Fruit fly (Drosophila melanogaster): ENCODE measurements around the gene CG15023.

The CG15023 gene

DNA sequence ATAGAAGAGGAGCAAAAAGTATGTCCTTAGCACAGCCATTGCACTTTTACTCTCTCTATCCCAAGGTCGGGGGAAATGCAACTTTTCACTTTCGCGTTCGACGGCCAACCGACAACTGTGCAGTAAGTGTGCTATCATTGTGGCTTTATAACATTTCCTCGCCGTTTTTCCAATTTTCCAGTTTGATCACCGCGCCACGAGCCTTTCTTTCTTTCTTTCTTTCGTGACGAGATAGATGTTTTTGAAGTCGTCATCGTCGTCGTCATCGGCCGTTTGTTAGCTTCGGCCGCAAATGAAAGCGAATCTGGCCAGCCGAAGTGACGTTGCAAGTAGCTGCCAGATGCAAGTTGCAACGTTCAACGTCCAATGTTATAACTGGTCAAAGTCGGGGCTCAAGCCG, 39.1 kb upstream of the CG15023 start, which contains the start of gene CG13720:
TSS of gene CG13720 (minus strand) at position 101 of the 400 bp plus-strand sequence.
- TF ChIP-seq CG14655 (GFP tag; optimal IDR thresholded peaks at IDR 0.05): peak; percentile 25
- TF ChIP-seq CG9948 (tag; optimal IDR thresholded peaks at IDR 0.05): no peak

- TF ChIP-seq CG12605 (GFP tag; IDR thresholded peaks at IDR 0.05) (no peak), CG32121 (GFP tag; IDR thresholded peaks at IDR 0.05) (no peak), CG14655 (GFP tag; optimal IDR thresholded peaks at IDR 0.05) (no peak), EcR (GFP tag; optimal IDR thresholded peaks at IDR 0.05) (no peak), fd96Ca (GFP tag; IDR thresholded peaks at IDR 0.05) (no peak), Ets98B (GFP tag; IDR thresholded peaks at IDR 0.05) (no peak), CG8301 (tag; optimal IDR thresholded peaks at IDR 0.05) (no peak), gl (tag; optimal IDR thresholded peaks at IDR 0.05) (no peak), Snoo (tag; optimal IDR thresholded peaks at IDR 0.05) (no peak), CG8159 (tag; optimal IDR thresholded peaks at IDR 0.05) (no peak), D1 (tag; optimal IDR thresholded peaks at IDR 0.05) (no peak), CG17806 (tag; optimal IDR thresholded peaks at IDR 0.05) (no peak), Pif1A (GFP tag; optimal IDR thresholded peaks at IDR 0.05) (no peak)
Measured at dm6 chr3L:4497677-4498076, 36.4 kb upstream of the CG15023 start, which contains the start of gene CG13721. TSS of gene CG13721 (minus strand) at chr3L:4497777.

DNA sequence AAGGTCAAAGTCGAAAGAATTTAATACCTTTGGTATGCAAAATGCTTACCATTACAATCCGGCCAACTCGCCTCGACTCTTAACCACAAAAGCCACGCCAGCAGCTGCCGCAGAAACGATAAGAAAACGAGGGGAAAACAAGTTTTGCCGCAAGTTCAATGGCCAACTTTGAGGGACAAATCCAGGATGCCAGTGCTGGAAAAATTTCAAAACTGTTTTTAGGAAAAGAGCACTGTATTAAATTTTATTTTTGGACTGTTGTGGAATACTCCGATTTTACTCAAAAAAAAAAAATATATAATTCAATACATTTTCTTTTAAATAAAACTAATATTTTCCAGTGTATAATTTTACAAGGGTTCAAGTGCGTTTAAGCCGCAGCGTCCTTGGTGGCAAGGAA, 33.3 kb upstream of the CG15023 start:
- TF ChIP-seq Pif1A (GFP tag; optimal IDR thresholded peaks at IDR 0.05) (peak; percentile 82), CG15710 (tag; optimal IDR thresholded peaks at IDR 0.05) (peak; percentile 93), EcR (GFP tag; optimal IDR thresholded peaks at IDR 0.05) (peak; percentile 100), fd96Ca (GFP tag; IDR thresholded peaks at IDR 0.05) (no peak), gl (tag; optimal IDR thresholded peaks at IDR 0.05) (peak; percentile 45), CG9948 (tag; optimal IDR thresholded peaks at IDR 0.05) (peak; percentile 87), CG12605 (GFP tag; IDR thresholded peaks at IDR 0.05) (peak; percentile 31; the same call in 1 of the 2 replicates), CG34367 (tag; optimal IDR thresholded peaks at IDR 0.05) (peak; percentile 86), CG8301 (tag; optimal IDR thresholded peaks at IDR 0.05) (peak; percentile 0), CG8159 (tag; optimal IDR thresholded peaks at IDR 0.05) (peak; percentile 88), CG10348 (GFP tag; IDR thresholded peaks at IDR 0.05) (no peak), CG32121 (GFP tag; IDR thresholded peaks at IDR 0.05) (no peak), CG14655 (GFP tag; optimal IDR thresholded peaks at IDR 0.05) (peak; percentile 45), CG13204 (GFP tag; optimal IDR thresholded peaks at IDR 0.05) (peak; percentile 72), Pif1B (GFP tag; optimal IDR thresholded peaks at IDR 0.05) (peak; percentile 88), CG4496 (GFP tag; IDR thresholded peaks at IDR 0.05) (peak; percentile 51; the same call in 1 of the 3 replicates), CG17806 (tag; optimal IDR thresholded peaks at IDR 0.05) (peak; percentile 87), rn (GFP tag; IDR thresholded peaks at IDR 0.05) (no peak), Ets98B (GFP tag; IDR thresholded peaks at IDR 0.05) (no peak), Snoo (tag; optimal IDR thresholded peaks at IDR 0.05) (peak; percentile 73), D1 (tag; optimal IDR thresholded peaks at IDR 0.05) (peak; percentile 86)

dm6 chr3L:4493609-4494008, 32.3 kb upstream of the CG15023 start:
- TF ChIP-seq fd96Ca (GFP tag; IDR thresholded peaks at IDR 0.05) (no peak), CG13204 (GFP tag; optimal IDR thresholded peaks at IDR 0.05) (peak; percentile 44), EcR (GFP tag; optimal IDR thresholded peaks at IDR 0.05) (peak; percentile 88)

- TF ChIP-seq CG4496 (GFP tag; IDR thresholded peaks at IDR 0.05) (peak; percentile 20; the same call in 1 of the 3 replicates), Pif1A (GFP tag; optimal IDR thresholded peaks at IDR 0.05) (no peak), CG9948 (tag; optimal IDR thresholded peaks at IDR 0.05) (no peak), EcR (GFP tag; optimal IDR thresholded peaks at IDR 0.05) (peak; percentile 51), Ets98B (GFP tag; IDR thresholded peaks at IDR 0.05) (no peak), Pif1B (GFP tag; optimal IDR thresholded peaks at IDR 0.05) (no peak), CG15710 (tag; optimal IDR thresholded peaks at IDR 0.05) (no peak), CG8301 (tag; optimal IDR thresholded peaks at IDR 0.05) (no peak), CG10348 (GFP tag; IDR thresholded peaks at IDR 0.05) (no peak), CG34367 (tag; optimal IDR thresholded peaks at IDR 0.05) (no peak), rn (GFP tag; IDR thresholded peaks at IDR 0.05) (no peak), CG8159 (tag; optimal IDR thresholded peaks at IDR 0.05) (no peak), CG17806 (tag; optimal IDR thresholded peaks at IDR 0.05) (no peak), CG14655 (GFP tag; optimal IDR thresholded peaks at IDR 0.05) (no peak), CG13204 (GFP tag; optimal IDR thresholded peaks at IDR 0.05) (peak; percentile 90)
Measured at dm6 chr3L:4490702-4491243, 29.5 kb upstream of the CG15023 start, which contains the start of gene CG13722. TSS of gene CG13722 (minus strand) at chr3L:4490963.

- TF ChIP-seq CG12605 (GFP tag; IDR thresholded peaks at IDR 0.05) (no peak), CG10348 (GFP tag; IDR thresholded peaks at IDR 0.05) (no peak), CG15710 (tag; optimal IDR thresholded peaks at IDR 0.05) (no peak), CG13204 (GFP tag; optimal IDR thresholded peaks at IDR 0.05) (no peak), CG34367 (tag; optimal IDR thresholded peaks at IDR 0.05) (no peak)
Measured at dm6 chr3L:4489490-4489889, 28.2 kb upstream of the CG15023 start.

DNA sequence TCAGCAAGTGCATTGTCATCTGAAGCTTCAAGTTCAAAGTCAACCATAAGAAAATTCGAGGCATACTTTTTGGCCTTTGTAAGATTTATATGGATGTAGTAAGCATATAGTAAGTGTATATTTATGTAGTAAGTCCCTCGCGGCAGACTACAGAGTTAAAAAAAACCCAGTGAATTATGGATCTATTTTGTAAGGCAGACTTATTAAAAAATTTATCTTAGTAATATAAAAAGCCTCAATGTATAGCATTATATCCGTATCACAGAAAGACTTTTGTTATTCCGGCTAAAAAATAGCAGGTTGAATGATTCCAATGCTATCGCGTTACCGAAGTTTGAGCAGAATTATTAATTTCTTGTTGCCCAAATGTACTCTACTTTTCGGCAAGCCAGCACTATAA, 23.3 kb upstream of the CG15023 start:
- peak; percentile 63 for TF ChIP-seq EcR (GFP tag; optimal IDR thresholded peaks at IDR 0.05)
- no peak for TF ChIP-seq CG32121 (GFP tag; IDR thresholded peaks at IDR 0.05)

Measured in whole organism, pupa.